Worm (Caenorhabditis elegans) whole organism, L2 larva: ENCODE measurements around the gene ZK1058.9.

ENCODE experiments used
- F13H6.1 ChIP-seq: sonication (generic microtip); optimal IDR thresholded peaks from 2 replicates; lab custom pipeline; 2016; ENCODE audit warnings: missing genetic modification characterization, missing compliant biosample characterization
- R02D3.7 ChIP-seq: fragments of 150-350 bp; optimal IDR thresholded peaks from 2 replicates; lab custom pipeline; 2014; ENCODE audit warnings: missing biosample characterization, missing genetic modification characterization
- ZK546.5 ChIP-seq: sonication (generic microtip); optimal IDR thresholded peaks from 2 replicates; lab custom pipeline; 2017; ENCODE audit warnings: missing biosample characterization, missing genetic modification characterization
- alr-1 ChIP-seq: fragments of 150-350 bp; optimal IDR thresholded peaks from 2 replicates; lab custom pipeline; 2014; ENCODE audit warnings: missing biosample characterization, missing genetic modification characterization
- ama-1 ChIP-seq: fragments of 150-350 bp; optimal IDR thresholded peaks from 2 replicates; lab custom pipeline; 2018; ENCODE audit warnings: inconsistent platforms
- lin-13 ChIP-seq: fragments of 150-350 bp; optimal IDR thresholded peaks from 2 replicates; lab custom pipeline; 2014; ENCODE audit warnings: missing biosample characterization, missing genetic modification reagents, missing genetic modification characterization
- lin-39 ChIP-seq: fragments of 150-350 bp; optimal IDR thresholded peaks from 2 replicates; lab custom pipeline; 2014; ENCODE audit warnings: missing biosample characterization, missing genetic modification reagents, missing genetic modification characterization
- lsy-2 ChIP-seq, 2 experiments: fragments of 150-350 bp in 1 of 2; sonication (generic microtip) in 1 of 2; optimal IDR thresholded peaks; 2 replicates each; lab custom pipeline; 2014 to 2017; ENCODE audit warnings: missing biosample characterization in 2 of 2, missing genetic modification characterization in 2 of 2
- nhr-11 ChIP-seq: fragments of 150-350 bp; optimal IDR thresholded peaks from 2 replicates; lab custom pipeline; 2014; ENCODE audit warnings: missing biosample characterization, missing genetic modification characterization
- nhr-12 ChIP-seq: fragments of 150-350 bp; optimal IDR thresholded peaks from 2 replicates; lab custom pipeline; 2014; ENCODE audit warnings: missing biosample characterization, missing genetic modification characterization
- nhr-237 ChIP-seq: fragments of 150-350 bp; optimal IDR thresholded peaks from 2 replicates; lab custom pipeline; 2014; ENCODE audit warnings: missing biosample characterization, missing genetic modification characterization
- unc-62 ChIP-seq: fragments of 150-350 bp; optimal IDR thresholded peaks from 2 replicates; lab custom pipeline; 2014; ENCODE audit warnings: missing biosample characterization, missing genetic modification reagents, missing genetic modification characterization
- ztf-11 ChIP-seq: sonication (generic microtip); optimal IDR thresholded peaks from 2 replicates; lab custom pipeline; 2017; ENCODE audit warnings: missing biosample characterization, missing genetic modification characterization
- ztf-4 ChIP-seq: fragments of 150-350 bp; optimal IDR thresholded peaks from 2 replicates; lab custom pipeline; 2014; ENCODE audit warnings: missing biosample characterization, missing genetic modification characterization

ce11 chrIII:3953235-3953634, 27.2 kb upstream of the ZK1058.9 start:
- TF ChIP-seq R02D3.7 (tag; lab: Kevin White, UChicago) (no peak), alr-1 (no peak), unc-62 (GFP tag; lab: Kevin White, UChicago) (no peak), ztf-11 (tag; lab: Kevin White, UChicago) (no peak), F13H6.1 (tag; lab: Kevin White, UChicago) (peak; percentile 66), nhr-237 (tag; lab: Kevin White, UChicago) (no peak), lin-13 (peak; percentile 2), lin-39 (tag; lab: Kevin White, UChicago) (no peak), lsy-2 (tag; optimal IDR thresholded peaks at IDR 0.05; lab: Kevin White, UChicago) (peak in 1 of 2 experiments; percentile 69), nhr-11 (tag; lab: Kevin White, UChicago) (no peak), ama-1 (lab: Kevin White, UChicago) (peak; percentile 3), ztf-4 (no peak), nhr-12 (tag; lab: Kevin White, UChicago) (no peak), ZK546.5 (tag; lab: Kevin White, UChicago) (no peak)
